Fruit fly (Drosophila melanogaster) whole organism, embryonic: Measurements from ENCODE around the gene CG18596.

ENCODE experiments used
- ATbp ChIP-seq: fragments of 200-800 bp; sonication (Bioruptor generic); optimal IDR thresholded peaks from 2 replicates; lab custom pipeline; 2017; ENCODE audit warnings: missing biosample characterization, mild to moderate bottlenecking, missing genetic modification characterization, missing genetic modification reagents
- Abd-B ChIP-seq: fragments of 200-800 bp; sonication (Bioruptor generic); optimal IDR thresholded peaks from 2 replicates; lab custom pipeline; 2018; ENCODE audit warnings: missing biosample characterization, mild to moderate bottlenecking, missing genetic modification characterization, moderate library complexity
- Asciz ChIP-seq: fragments of 200-800 bp; sonication (Bioruptor generic); optimal IDR thresholded peaks from 2 replicates; lab custom pipeline; 2017; ENCODE audit warnings: missing biosample characterization, mild to moderate bottlenecking, missing genetic modification characterization, missing genetic modification reagents
- Atf3 ChIP-seq: fragments of 200-800 bp; sonication (Bioruptor generic); optimal IDR thresholded peaks from 3 replicates; lab custom pipeline; 2016; ENCODE audit warnings: missing biosample characterization, missing genetic modification characterization
- B-H1 ChIP-seq: fragments of 200-800 bp; sonication (Bioruptor generic); IDR thresholded peaks from 3 replicates; pipeline ENCODE4 v1.3.6; 2022; ENCODE audit warnings: missing biosample characterization, missing genetic modification characterization
- Bteb2 ChIP-seq: fragments of 200-800 bp; sonication (Bioruptor generic); optimal IDR thresholded peaks from 2 replicates; lab custom pipeline; 2016; ENCODE audit warnings: missing biosample characterization, missing genetic modification characterization
- C15 ChIP-seq: fragments of 200-800 bp; sonication (Bioruptor generic); IDR thresholded peaks from 3 replicates; pipeline ENCODE4 v1.3.6; 2022; ENCODE audit warnings: missing biosample characterization, missing genetic modification characterization
- CG11723 ChIP-seq: fragments of 200-800 bp; sonication (Bioruptor generic); optimal IDR thresholded peaks from 2 replicates; lab custom pipeline; 2017; ENCODE audit warnings: missing biosample characterization, mild to moderate bottlenecking, missing genetic modification characterization
- CG12391 ChIP-seq: fragments of 200-800 bp; sonication (Bioruptor generic); optimal IDR thresholded peaks from 3 replicates; lab custom pipeline; 2018; ENCODE audit warnings: missing biosample characterization, mild to moderate bottlenecking, missing genetic modification characterization, moderate library complexity
- CG15073 ChIP-seq: fragments of 200-800 bp; sonication (Bioruptor generic); optimal IDR thresholded peaks from 2 replicates; lab custom pipeline; 2016; ENCODE audit warnings: missing biosample characterization, missing genetic modification characterization
- CG1647 ChIP-seq: fragments of 200-800 bp; sonication (Bioruptor generic); optimal IDR thresholded peaks from 3 replicates; lab custom pipeline; 2016; ENCODE audit warnings: missing biosample characterization, missing genetic modification characterization
- CG2116 ChIP-seq: fragments of 200-800 bp; sonication (Bioruptor generic); optimal IDR thresholded peaks from 3 replicates; lab custom pipeline; 2018; ENCODE audit warnings: missing biosample characterization, mild to moderate bottlenecking, missing genetic modification characterization
- CG2875 ChIP-seq: fragments of 200-800 bp; sonication (Bioruptor generic); optimal IDR thresholded peaks from 2 replicates; lab custom pipeline; 2017; ENCODE audit warnings: missing biosample characterization, mild to moderate bottlenecking, missing genetic modification characterization, missing genetic modification reagents
- CG2889 ChIP-seq: fragments of 200-800 bp; sonication (Bioruptor generic); IDR thresholded peaks from 3 replicates; pipeline ENCODE4 v1.3.6; 2022; ENCODE audit warnings: missing biosample characterization, missing genetic modification characterization
- CG42726 ChIP-seq: fragments of 200-800 bp; sonication (Bioruptor generic); IDR thresholded peaks from 2 replicates; pipeline ENCODE4 v1.3.6; 2022; ENCODE audit warnings: missing biosample characterization, missing genetic modification characterization; ENCODE audit not compliant: partially characterized antibody
- CG4617 ChIP-seq: fragments of 200-800 bp; sonication (Bioruptor generic); optimal IDR thresholded peaks from 3 replicates; lab custom pipeline; 2016; ENCODE audit warnings: missing biosample characterization, missing genetic modification characterization, borderline replicate concordance
- CG4854 ChIP-seq: fragments of 200-800 bp; sonication (Bioruptor generic); optimal IDR thresholded peaks from 2 replicates; lab custom pipeline; 2016; ENCODE audit warnings: missing biosample characterization, missing genetic modification characterization, inconsistent platforms
- CG5180 ChIP-seq: fragments of 200-800 bp; sonication (Bioruptor generic); optimal IDR thresholded peaks from 3 replicates; lab custom pipeline; 2017; ENCODE audit warnings: missing biosample characterization, missing genetic modification characterization, mild to moderate bottlenecking, moderate library complexity, missing genetic modification reagents
- CG8089 ChIP-seq: fragments of 200-800 bp; sonication (Bioruptor generic); optimal IDR thresholded peaks from 3 replicates; lab custom pipeline; 2016; ENCODE audit warnings: missing biosample characterization, missing genetic modification characterization
- CG8944 ChIP-seq: fragments of 200-800 bp; sonication (Bioruptor generic); optimal IDR thresholded peaks from 3 replicates; lab custom pipeline; 2016; ENCODE audit warnings: missing biosample characterization, missing genetic modification characterization
- CG9797 ChIP-seq: fragments of 200-800 bp; sonication (Bioruptor generic); optimal IDR thresholded peaks from 3 replicates; lab custom pipeline; 2018; ENCODE audit warnings: missing biosample characterization, mild to moderate bottlenecking, missing genetic modification characterization
- CTCF ChIP-seq: fragments of 200-800 bp; sonication (Bioruptor generic); optimal IDR thresholded peaks from 2 replicates; lab custom pipeline; 2017; ENCODE audit warnings: missing biosample characterization, mild to moderate bottlenecking, missing genetic modification characterization, moderate library complexity
- Dp ChIP-seq: fragments of 200-800 bp; sonication (Bioruptor generic); optimal IDR thresholded peaks from 2 replicates; lab custom pipeline; 2018; ENCODE audit warnings: missing biosample characterization, mild to moderate bottlenecking, missing genetic modification characterization, moderate library complexity
- Fer2 ChIP-seq: fragments of 200-800 bp; sonication (Bioruptor generic); optimal IDR thresholded peaks from 2 replicates; lab custom pipeline; 2018; ENCODE audit warnings: missing biosample characterization, mild to moderate bottlenecking, missing genetic modification characterization, moderate library complexity
- Gsc ChIP-seq: fragments of 200-800 bp; sonication (Bioruptor generic); IDR thresholded peaks from 2 replicates; pipeline ENCODE4 v1.3.6; 2022; ENCODE audit warnings: missing biosample characterization, missing genetic modification characterization
- HLH4C ChIP-seq: fragments of 200-800 bp; sonication (Bioruptor generic); IDR thresholded peaks from 3 replicates; pipeline ENCODE4 v1.3.6; 2022; ENCODE audit warnings: missing biosample characterization, missing genetic modification characterization; ENCODE audit not compliant: partially characterized antibody
- MBD-R2 ChIP-seq: fragments of 200-800 bp; sonication (Bioruptor generic); IDR thresholded peaks from 2 replicates; pipeline ENCODE4 v1.3.6; 2022; ENCODE audit warnings: missing biosample characterization, missing genetic modification characterization
- Poxn ChIP-seq: fragments of 200-800 bp; sonication (Bioruptor generic); IDR thresholded peaks from 2 replicates; pipeline ENCODE4 v1.3.6; 2022; ENCODE audit warnings: missing biosample characterization, missing genetic modification characterization
- Spps ChIP-seq: fragments of 200-800 bp; sonication (Bioruptor generic); optimal IDR thresholded peaks from 2 replicates; lab custom pipeline; 2018; ENCODE audit warnings: missing biosample characterization, mild to moderate bottlenecking, missing genetic modification characterization
- ac ChIP-seq: fragments of 200-800 bp; sonication (Bioruptor generic); optimal IDR thresholded peaks from 3 replicates; lab custom pipeline; 2017; ENCODE audit warnings: missing biosample characterization, mild to moderate bottlenecking, missing genetic modification characterization
- corto ChIP-seq: fragments of 200-800 bp; sonication (Bioruptor generic); optimal IDR thresholded peaks from 2 replicates; lab custom pipeline; 2016; ENCODE audit warnings: missing biosample characterization, mild to moderate bottlenecking, missing genetic modification characterization, moderate library complexity
- da ChIP-seq: fragments of 200-800 bp; sonication (Bioruptor generic); optimal IDR thresholded peaks from 2 replicates; lab custom pipeline; 2016; ENCODE audit warnings: missing biosample characterization, missing genetic modification characterization
- dimm ChIP-seq: fragments of 200-800 bp; sonication (Bioruptor generic); IDR thresholded peaks from 2 replicates; pipeline ENCODE4 v1.3.6; 2022; ENCODE audit warnings: missing biosample characterization, missing genetic modification characterization
- fd64A ChIP-seq: fragments of 200-800 bp; sonication (Bioruptor generic); optimal IDR thresholded peaks from 3 replicates; lab custom pipeline; 2018; ENCODE audit warnings: missing biosample characterization, mild to moderate bottlenecking, missing genetic modification characterization
- fru ChIP-seq: fragments of >200 bp; optimal IDR thresholded peaks from 2 replicates; lab custom pipeline; 2017
- jumu ChIP-seq: fragments of 200-800 bp; sonication (Bioruptor generic); optimal IDR thresholded peaks from 3 replicates; lab custom pipeline; 2016; ENCODE audit warnings: missing biosample characterization, missing genetic modification characterization
- lilli ChIP-seq: fragments of 200-800 bp; sonication (Bioruptor generic); optimal IDR thresholded peaks from 3 replicates; lab custom pipeline; 2016; ENCODE audit warnings: missing biosample characterization, missing genetic modification characterization
- lov ChIP-seq, 2 experiments: fragments of 200-800 bp in 1 of 2; fragments of >200 bp in 1 of 2; sonication (Bioruptor generic) in 1 of 2; IDR thresholded peaks in 1 of 2; optimal IDR thresholded peaks in 1 of 2; 2 replicates in 1 of 2; 3 replicates in 1 of 2; pipeline versions ENCODE4 v1.3.6 to Lab custom; 2017 to 2022; ENCODE audit warnings: missing biosample characterization in 1 of 2, missing genetic modification characterization in 1 of 2
- nmo ChIP-seq: fragments of 200-800 bp; sonication (Bioruptor generic); optimal IDR thresholded peaks from 2 replicates; lab custom pipeline; 2018; ENCODE audit warnings: missing biosample characterization, mild to moderate bottlenecking, missing genetic modification characterization, moderate library complexity
- oc ChIP-seq: fragments of 200-800 bp; sonication (Bioruptor generic); optimal IDR thresholded peaks from 2 replicates; lab custom pipeline; 2018; ENCODE audit warnings: missing biosample characterization, mild to moderate bottlenecking, missing genetic modification characterization, moderate library complexity
- pros ChIP-seq: fragments of 200-800 bp; sonication (Bioruptor generic); optimal IDR thresholded peaks from 3 replicates; lab custom pipeline; 2019; ENCODE audit warnings: missing biosample characterization, mild to moderate bottlenecking, missing genetic modification characterization, moderate library complexity
- repo ChIP-seq: fragments of 200-800 bp; sonication (Bioruptor generic); optimal IDR thresholded peaks from 2 replicates; lab custom pipeline; 2016; ENCODE audit warnings: missing biosample characterization, missing genetic modification characterization
- sc ChIP-seq, 3 experiments: fragments of >200 bp in 2 of 3; fragments of 200-800 bp in 1 of 3; sonication (Bioruptor generic) in 1 of 3; optimal IDR thresholded peaks; 2 replicates in 2 of 3; 3 replicates in 1 of 3; lab custom pipeline; 2017; ENCODE audit warnings: mild to moderate bottlenecking in 1 of 3, missing biosample characterization in 1 of 3, missing genetic modification characterization in 1 of 3, missing genetic modification reagents in 1 of 3
- slou ChIP-seq: fragments of 200-800 bp; sonication (Bioruptor generic); optimal IDR thresholded peaks from 3 replicates; lab custom pipeline; 2016; ENCODE audit warnings: missing biosample characterization, missing genetic modification characterization
- sna ChIP-seq: fragments of 200-800 bp; sonication (Bioruptor generic); IDR thresholded peaks from 2 replicates; pipeline ENCODE4 v1.3.6; 2022; ENCODE audit warnings: missing biosample characterization, missing genetic modification characterization; ENCODE audit not compliant: partially characterized antibody
- so ChIP-seq: fragments of 200-800 bp; sonication (Bioruptor generic); IDR thresholded peaks from 3 replicates; pipeline ENCODE4 v1.3.6; 2022; ENCODE audit warnings: missing biosample characterization, missing genetic modification characterization
- tna ChIP-seq: fragments of 200-800 bp; sonication (Bioruptor generic); IDR thresholded peaks from 2 replicates; pipeline ENCODE4 v1.3.6; 2022; ENCODE audit warnings: missing biosample characterization, missing genetic modification characterization; ENCODE audit not compliant: partially characterized antibody
- ttk ChIP-seq: fragments of 200-800 bp; sonication (Bioruptor generic); IDR thresholded peaks from 2 replicates; pipeline ENCODE4 v2.1.2; 2022; ENCODE audit warnings: missing biosample characterization, missing genetic modification characterization

CG18596 gene

DNA sequence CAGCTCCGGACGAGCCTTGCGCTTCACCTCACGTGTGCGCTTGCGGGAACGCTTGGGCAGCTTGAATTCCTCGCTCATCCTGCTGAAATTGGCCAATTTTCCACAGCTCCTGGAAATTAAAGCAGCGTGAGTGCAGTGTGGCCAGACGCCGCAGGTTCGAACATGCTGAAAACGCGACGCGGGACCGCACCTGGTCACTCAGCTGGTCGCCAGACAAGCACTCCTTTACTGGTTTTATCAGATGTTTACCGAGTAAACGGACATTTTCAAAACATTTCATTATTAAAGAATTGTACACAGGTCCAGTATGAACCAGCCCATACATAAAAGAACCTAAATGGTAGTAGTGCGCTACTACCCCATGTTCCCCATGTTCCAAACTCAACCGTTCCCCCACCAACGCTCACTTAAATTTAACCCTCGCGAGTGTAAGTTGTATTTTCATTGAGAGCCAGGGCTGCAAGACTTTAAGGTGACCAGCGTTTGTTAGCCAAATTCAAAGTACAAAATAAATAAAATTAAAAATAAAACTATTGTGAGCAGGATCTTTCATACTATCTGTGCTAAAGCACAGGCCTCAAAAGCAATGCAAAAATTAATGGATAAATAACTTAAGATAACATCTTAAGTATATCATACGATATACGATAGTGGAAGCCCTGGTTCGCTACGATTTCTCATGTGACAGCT lies 13.4 kb upstream of the CG18596 start, which contains the start of the genes JMJD6, CG7071 and Muted (continued):
- TF ChIP-seq MBD-R2 (peak; percentile 83), CG2875 (peak; percentile 72), Spps (tag; lab: Kevin White, UChicago) (peak; percentile 79), CG2116 (GFP tag; lab: Kevin White, UChicago) (peak; percentile 87), Asciz (GFP tag; lab: Kevin White, UChicago) (peak; percentile 77), CG9797 (GFP tag; lab: Kevin White, UChicago) (peak; percentile 89), CG4854 (peak; percentile 92), corto (GFP tag; lab: Kevin White, UChicago) (peak; percentile 76), CG8089 (GFP tag; lab: Kevin White, UChicago) (peak; percentile 83), repo (GFP tag; lab: Kevin White, UChicago) (peak; percentile 70), ATbp (peak; percentile 73), fru (lab: Kevin White, UChicago) (no peak), slou (peak; percentile 88), CG42726 (peak; percentile 66; the same call in 1 of the 2 replicates), CG4617 (peak; percentile 80), B-H1 (GFP tag; lab: Robert Waterston, UW) (peak; percentile 86), jumu (GFP tag; lab: Kevin White, UChicago) (peak; percentile 88), CTCF (peak; percentile 18), CG12391 (tag; lab: Kevin White, UChicago) (peak; percentile 97), CG11723 (peak; percentile 84), Abd-B (GFP tag; lab: Kevin White, UChicago) (peak; percentile 92), so (GFP tag; lab: Robert Waterston, UW) (peak; percentile 90), fd64A (peak; percentile 26), lilli (GFP tag; lab: Kevin White, UChicago) (peak; percentile 97), pros (peak; percentile 25), nmo (peak; percentile 88), HLH4C (GFP tag; lab: Robert Waterston, UW) (peak; percentile 68), CG1647 (GFP tag; lab: Kevin White, UChicago) (peak; percentile 91), Gsc (GFP tag; lab: Robert Waterston, UW) (peak; percentile 79), lov (optimal IDR thresholded peaks at IDR 0.05; lab: Kevin White, UChicago) (no peak), lov (GFP tag; IDR thresholded peaks at IDR 0.05; lab: Robert Waterston, UW) (peak; percentile 87; the same call in 2 of the 3 replicates), Dp (GFP tag; lab: Kevin White, UChicago) (peak; percentile 52), CG2889 (GFP tag; lab: Robert Waterston, UW) (peak; percentile 90), Atf3 (GFP tag; lab: Kevin White, UChicago) (peak; percentile 86), CG15073 (GFP tag; lab: Kevin White, UChicago) (no peak), ac (peak; percentile 52), ttk (GFP tag; lab: Robert Waterston, UW) (peak; percentile 91), CG5180 (GFP tag; lab: Kevin White, UChicago) (peak; percentile 66), Poxn (GFP tag; lab: Robert Waterston, UW) (peak; percentile 76), sna (GFP tag; lab: Robert Waterston, UW) (peak; percentile 91), C15 (GFP tag; lab: Robert Waterston, UW) (peak; percentile 74), CG8944 (GFP tag; lab: Kevin White, UChicago) (peak; percentile 85), oc (tag; lab: Kevin White, UChicago) (peak; percentile 81), sc (optimal IDR thresholded peaks at IDR 0.05; lab: Kevin White, UChicago) (no peak), sc (GFP tag; optimal IDR thresholded peaks at IDR 0.05; lab: Kevin White, UChicago) (peak; percentile 83), Fer2 (tag; lab: Kevin White, UChicago) (peak; percentile 92), Bteb2 (GFP tag; lab: Kevin White, UChicago) (peak; percentile 92), tna (GFP tag; lab: Robert Waterston, UW) (peak; percentile 42; the same call in 1 of the 2 replicates), da (GFP tag; lab: Kevin White, UChicago) (peak; percentile 34), dimm (GFP tag; lab: Robert Waterston, UW) (peak; percentile 64; the same call in 1 of the 2 replicates)
